Worm (Caenorhabditis elegans) whole organism, young adult: ENCODE measurements around the gene nlp-11.

Source experiments
- B0019.2 ChIP-seq: fragments of 200-800 bp; sonication (Bioruptor generic); conservative IDR thresholded peaks from 2 replicates; pipeline ENCODE4 v1.3.6; 2022; ENCODE audit warnings: missing genetic modification reagents, missing genetic modification characterization, missing compliant biosample characterization
- F22D6.2 ChIP-seq: sonication (generic microtip); optimal IDR thresholded peaks from 2 replicates; lab custom pipeline; 2016; ENCODE audit warnings: mild to moderate bottlenecking, missing genetic modification characterization, missing compliant biosample characterization
- F52B5.7 ChIP-seq: sonication (generic microtip); optimal IDR thresholded peaks from 2 replicates; lab custom pipeline; 2016; ENCODE audit warnings: mild to moderate bottlenecking, missing genetic modification characterization, missing compliant biosample characterization
- F55B11.4 ChIP-seq: sonication (generic microtip); optimal IDR thresholded peaks from 2 replicates; lab custom pipeline; 2016; ENCODE audit warnings: missing compliant biosample characterization, missing genetic modification characterization, borderline replicate concordance; ENCODE audit not compliant: insufficient read depth
- F57A8.1 ChIP-seq: fragments of 200-800 bp; sonication (Bioruptor generic); optimal IDR thresholded peaks from 2 replicates; lab custom pipeline; 2018; ENCODE audit warnings: mild to moderate bottlenecking, missing genetic modification characterization, moderate library complexity, missing compliant biosample characterization
- Y79H2A.3 ChIP-seq: fragments of 200-800 bp; sonication (Bioruptor generic); conservative IDR thresholded peaks from 2 replicates; pipeline ENCODE4 v1.3.6; 2022; ENCODE audit warnings: missing genetic modification reagents, missing genetic modification characterization, missing compliant biosample characterization
- ama-1 ChIP-seq, 3 experiments: fragments of 150-350 bp in 1 of 3; sonication (generic microtip) in 2 of 3; optimal IDR thresholded peaks; 2 replicates each; lab custom pipeline; 2014 to 2018; ENCODE audit warnings: missing biosample characterization in 2 of 3, missing genetic modification characterization in 2 of 3, missing genetic modification reagents in 2 of 3
- aptf-2 ChIP-seq: fragments of 200-800 bp; sonication (Bioruptor generic); conservative IDR thresholded peaks from 2 replicates; pipeline ENCODE4 v1.3.6; 2022; ENCODE audit warnings: missing genetic modification reagents, missing genetic modification characterization, missing compliant biosample characterization
- athp-1 ChIP-seq: sonication (generic microtip); optimal IDR thresholded peaks from 2 replicates; lab custom pipeline; 2017; ENCODE audit warnings: mild to moderate bottlenecking, missing genetic modification characterization, missing compliant biosample characterization
- attf-3 ChIP-seq: fragments of 200-800 bp; sonication (Bioruptor generic); conservative IDR thresholded peaks from 2 replicates; pipeline ENCODE4 v1.3.6; 2022; ENCODE audit warnings: missing genetic modification reagents, missing genetic modification characterization, missing compliant biosample characterization
- bed-2 ChIP-seq: fragments of 200-800 bp; sonication (Bioruptor generic); IDR thresholded peaks from 2 replicates; pipeline ENCODE4 v1.3.6; 2022; ENCODE audit warnings: missing genetic modification reagents, missing genetic modification characterization, missing compliant biosample characterization
- die-1 ChIP-seq: sonication (generic microtip); optimal IDR thresholded peaks from 2 replicates; lab custom pipeline; 2016; ENCODE audit warnings: missing genotype, mild to moderate bottlenecking, missing genetic modification characterization, missing compliant biosample characterization
- efl-1 ChIP-seq: fragments of 150-350 bp; optimal IDR thresholded peaks from 2 replicates; lab custom pipeline; 2014; ENCODE audit warnings: missing biosample characterization, missing genetic modification reagents, missing genetic modification characterization
- fkh-3 ChIP-seq: sonication (generic microtip); optimal IDR thresholded peaks from 2 replicates; lab custom pipeline; 2016; ENCODE audit warnings: mild to moderate bottlenecking, missing genetic modification characterization, missing compliant biosample characterization
- gei-17 ChIP-seq: fragments of 200-800 bp; sonication (Bioruptor generic); optimal IDR thresholded peaks from 2 replicates; lab custom pipeline; 2018; ENCODE audit warnings: mild to moderate bottlenecking, missing genetic modification characterization, missing compliant biosample characterization
- hlh-26 ChIP-seq: fragments of 200-800 bp; sonication (Bioruptor generic); conservative IDR thresholded peaks from 2 replicates; pipeline ENCODE4 v1.3.6; 2022; ENCODE audit warnings: missing genetic modification reagents, missing genetic modification characterization, missing compliant biosample characterization
- hmg-1.2 ChIP-seq: fragments of 200-800 bp; sonication (Bioruptor generic); IDR thresholded peaks from 2 replicates; pipeline ENCODE4 v1.3.6; 2022; ENCODE audit warnings: missing genetic modification reagents, missing genetic modification characterization, missing compliant biosample characterization
- let-607 ChIP-seq, 2 experiments: fragments of 200-800 bp in 1 of 2; sonication (Bioruptor generic) in 1 of 2; sonication (generic microtip) in 1 of 2; optimal IDR thresholded peaks; 2 replicates each; lab custom pipeline; 2016 to 2018; ENCODE audit warnings: mild to moderate bottlenecking in 2 of 2, missing compliant biosample characterization in 2 of 2, missing genetic modification characterization in 2 of 2, moderate library complexity in 2 of 2, missing genotype in 1 of 2
- lin-54 ChIP-seq: fragments of 200-800 bp; sonication (Bioruptor generic); optimal IDR thresholded peaks from 2 replicates; lab custom pipeline; 2018; ENCODE audit warnings: mild to moderate bottlenecking, missing genetic modification characterization, missing compliant biosample characterization
- lsl-1 ChIP-seq: fragments of 200-800 bp; sonication (Bioruptor generic); optimal IDR thresholded peaks from 2 replicates; lab custom pipeline; 2018; ENCODE audit warnings: mild to moderate bottlenecking, missing genetic modification characterization, moderate library complexity, missing compliant biosample characterization
- mel-28 ChIP-seq: sonication (generic microtip); optimal IDR thresholded peaks from 2 replicates; lab custom pipeline; 2016; ENCODE audit warnings: borderline replicate concordance, mild to moderate bottlenecking, missing genetic modification characterization, missing compliant biosample characterization
- nfya-1 ChIP-seq: sonication (generic microtip); optimal IDR thresholded peaks from 2 replicates; lab custom pipeline; 2017; ENCODE audit warnings: antibody characterized with exemption, missing compliant biosample characterization, missing genetic modification characterization, borderline replicate concordance; ENCODE audit not compliant: insufficient read depth
- nhr-179 ChIP-seq: sonication (generic microtip); optimal IDR thresholded peaks from 2 replicates; lab custom pipeline; 2016; ENCODE audit warnings: mild to moderate bottlenecking, missing genetic modification characterization, missing compliant biosample characterization
- nhr-80 ChIP-seq: sonication (generic microtip); optimal IDR thresholded peaks from 2 replicates; lab custom pipeline; 2016; ENCODE audit warnings: missing genetic modification characterization, missing compliant biosample characterization
- nhr-90 ChIP-seq: sonication (generic microtip); optimal IDR thresholded peaks from 2 replicates; lab custom pipeline; 2016; ENCODE audit warnings: missing genotype, mild to moderate bottlenecking, missing genetic modification characterization, missing compliant biosample characterization
- zfh-2 ChIP-seq: fragments of 200-800 bp; sonication (Bioruptor generic); conservative IDR thresholded peaks from 2 replicates; pipeline ENCODE4 v1.3.6; 2022; ENCODE audit warnings: missing genetic modification reagents, missing genetic modification characterization, missing compliant biosample characterization
- ztf-3 ChIP-seq: fragments of 200-800 bp; sonication (Bioruptor generic); optimal IDR thresholded peaks from 2 replicates; lab custom pipeline; 2018; ENCODE audit warnings: mild to moderate bottlenecking, missing genetic modification characterization, missing compliant biosample characterization
- ztf-6 ChIP-seq: fragments of 200-800 bp; sonication (Bioruptor generic); IDR thresholded peaks from 2 replicates; pipeline ENCODE4 v1.3.6; 2022; ENCODE audit warnings: missing genetic modification reagents, missing genetic modification characterization, missing compliant biosample characterization

nlp-11 gene

ce11 chrII:9679842-9680241 lies 11.9 kb downstream of the nlp-11 start:
- no peak for TF ChIP-seq ztf-3
- TF ChIP-seq hmg-1.2 (GFP tag; lab: Robert Waterston, UW), result peak; percentile 61

ce11 chrII:9677470-9677869 lies 14.3 kb downstream of the nlp-11 start:
- TF ChIP-seq let-607 (tag; optimal IDR thresholded peaks at IDR 0.05; lab: Kevin White, UChicago) (peak in 1 of 2 experiments; percentile 22), athp-1 (no peak), nhr-80 (tag; lab: Kevin White, UChicago) (peak; percentile 66)

ce11 chrII:9674678-9675077 lies 17.1 kb downstream of the nlp-11 start, which contains the start of gene arc-1:
TSS of gene arc-1 (plus strand) at chrII:9674978.
- TF ChIP-seq lin-54 (no peak), F52B5.7 (tag; lab: Kevin White, UChicago) (no peak), F57A8.1 (GFP tag; lab: Kevin White, UChicago) (no peak), gei-17 (GFP tag; lab: Kevin White, UChicago) (no peak)

ce11 chrII:9671308-9671707 lies 20.4 kb downstream of the nlp-11 start, which contains the start of gene ZK1320.7:
TSS of gene ZK1320.7 (plus strand) at chrII:9671608.
- TF ChIP-seq hlh-26 (GFP tag; lab: Robert Waterston, UW), result no peak
- TF ChIP-seq ama-1 (optimal IDR thresholded peaks at IDR 0.05; lab: Kevin White, UChicago), result no peak
- no peak for TF ChIP-seq ama-1 (GFP tag; optimal IDR thresholded peaks at IDR 0.05; lab: Kevin White, UChicago)

- TF ChIP-seq B0019.2 (GFP tag; lab: Robert Waterston, UW), result no peak
- TF ChIP-seq zfh-2 (GFP tag; lab: Robert Waterston, UW), result no peak
- no peak for TF ChIP-seq F55B11.4 (tag; lab: Kevin White, UChicago)
- TF ChIP-seq lsl-1 (GFP tag; lab: Kevin White, UChicago), result peak; percentile 73
- TF ChIP-seq nhr-179 (tag; lab: Kevin White, UChicago), result no peak
- no peak for TF ChIP-seq Y79H2A.3 (GFP tag; lab: Robert Waterston, UW)
- no peak for TF ChIP-seq aptf-2 (GFP tag; lab: Robert Waterston, UW)
- no peak for TF ChIP-seq ztf-6 (GFP tag; lab: Robert Waterston, UW)
- no peak for TF ChIP-seq bed-2 (GFP tag; lab: Robert Waterston, UW)
- peak; percentile 16; the same call in 1 of the 2 replicates for TF ChIP-seq hmg-1.2 (GFP tag; lab: Robert Waterston, UW)
- no peak for TF ChIP-seq efl-1 (GFP tag; lab: Kevin White, UChicago)
- no peak for TF ChIP-seq F22D6.2
- peak; percentile 95 for TF ChIP-seq attf-3 (GFP tag; lab: Robert Waterston, UW)
- TF ChIP-seq mel-28 (tag; lab: Kevin White, UChicago), result no peak
- TF ChIP-seq nfya-1 (tag; lab: Kevin White, UChicago), result no peak
- TF ChIP-seq gei-17 (GFP tag; lab: Kevin White, UChicago), result no peak
- no peak for TF ChIP-seq fkh-3
- TF ChIP-seq die-1 (tag; lab: Kevin White, UChicago), result no peak
Observed at ce11 chrII:9668959-9669358, 22.8 kb downstream of the nlp-11 start, which contains the start of gene taf-8. TSS of gene taf-8 (plus strand) at chrII:9669318.

- TF ChIP-seq nhr-90 (tag; lab: Kevin White, UChicago) (no peak), attf-3 (GFP tag; lab: Robert Waterston, UW) (0 out of 2 replicates have a peak, but pooled peaks have one; percentile 11), hmg-1.2 (GFP tag; lab: Robert Waterston, UW) (peak; percentile 88)
Observed at ce11 chrII:9667382-9667781, 24.4 kb downstream of the nlp-11 start, which contains the start of gene ZK1320.11. TSS of gene ZK1320.11 (plus strand) at chrII:9667624.
